Fruit fly (Drosophila melanogaster): ENCODE data around the gene CG10041.

Gene CG10041

dm6 chr3R:12344914-12345549 lies 6.9 kb downstream of the CG10041 start:
- TF ChIP-seq noc (tag; optimal IDR thresholded peaks at IDR 0.05), result no peak

dm6 chr3R:12341374-12341773 lies 10.5 kb downstream of the CG10041 start, which contains the start of gene Sgsf:
TSS of gene Sgsf (plus strand) at chr3R:12341674.
- TF ChIP-seq noc (tag; optimal IDR thresholded peaks at IDR 0.05), result no peak

DNA sequence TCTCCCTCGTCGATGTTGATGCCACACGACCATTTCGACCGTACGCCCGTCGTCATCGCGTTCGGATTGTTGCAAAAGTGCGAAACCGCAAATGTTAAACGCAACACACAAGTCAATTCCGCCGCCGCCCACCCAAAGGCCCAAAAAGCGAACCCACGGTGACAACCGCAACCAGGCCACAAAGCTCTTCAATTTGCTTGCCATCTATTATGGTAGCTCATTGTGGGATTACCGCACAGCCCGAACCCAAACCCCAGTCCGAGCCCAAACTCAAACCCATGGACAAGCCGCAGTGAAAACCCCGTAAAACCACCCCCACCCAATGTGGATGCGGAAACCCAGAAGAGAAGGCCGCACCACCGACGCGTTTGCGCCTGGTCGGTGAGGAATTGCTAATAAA lies 22.1 kb downstream of the CG10041 start:
- no peak for TF ChIP-seq noc (tag; optimal IDR thresholded peaks at IDR 0.05)

DNA sequence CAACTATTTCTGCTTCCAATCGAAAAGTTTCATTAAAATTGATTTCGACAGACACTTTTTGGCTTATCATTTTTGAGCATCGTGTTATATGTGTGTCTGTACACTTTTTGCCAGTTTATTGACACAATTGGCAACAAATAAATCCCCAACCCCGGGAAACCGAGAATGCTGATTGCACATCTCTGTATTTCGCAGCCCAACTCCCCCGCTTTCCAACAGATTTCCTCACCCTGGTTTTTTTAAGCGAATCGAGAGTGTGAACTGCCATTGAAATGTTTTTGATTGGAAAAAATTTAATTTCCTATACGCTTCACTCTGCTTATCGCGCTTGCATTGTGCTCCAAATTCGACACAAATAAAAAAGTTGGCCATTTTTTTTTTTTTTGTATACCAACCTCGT lies 25.0 kb downstream of the CG10041 start:
- TF ChIP-seq noc (tag; optimal IDR thresholded peaks at IDR 0.05), result no peak

dm6 chr3R:12323221-12323620 lies 28.7 kb downstream of the CG10041 start, which contains the start of gene CG10013:
TSS of gene CG10013 (plus strand) at chr3R:12323521.
- TF ChIP-seq noc (tag; optimal IDR thresholded peaks at IDR 0.05), result no peak

- no peak for TF ChIP-seq noc (tag; optimal IDR thresholded peaks at IDR 0.05)
These were observed 34.6 kb downstream of the CG10041 start for dm6 chr3R:12317325-12317724.

dm6 chr3R:12316420-12316819 lies 35.5 kb downstream of the CG10041 start:
- TF ChIP-seq noc (tag; optimal IDR thresholded peaks at IDR 0.05), result no peak

dm6 chr3R:12315455-12315854 lies 36.4 kb downstream of the CG10041 start:
- no peak for TF ChIP-seq noc (tag; optimal IDR thresholded peaks at IDR 0.05)

DNA sequence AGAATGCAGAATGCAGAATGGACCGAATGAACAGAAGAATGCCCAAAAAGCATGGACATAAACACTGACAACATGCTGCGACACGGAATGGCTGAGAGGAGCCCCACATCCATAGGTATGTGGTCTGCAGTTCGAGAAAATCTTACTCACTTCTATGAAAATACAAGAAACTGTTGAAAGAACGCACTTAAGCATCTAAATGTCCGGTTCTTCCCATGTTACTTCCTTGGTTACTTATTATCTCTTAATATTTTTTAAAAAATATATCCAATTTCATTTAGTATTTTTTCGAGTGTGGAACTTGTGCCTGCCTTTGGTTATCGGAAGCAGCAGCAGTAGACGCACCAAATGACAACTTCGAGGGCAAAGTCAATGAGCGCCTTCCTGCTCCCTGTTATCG lies 37.7 kb downstream of the CG10041 start:
- no peak for TF ChIP-seq noc (tag; optimal IDR thresholded peaks at IDR 0.05)

DNA sequence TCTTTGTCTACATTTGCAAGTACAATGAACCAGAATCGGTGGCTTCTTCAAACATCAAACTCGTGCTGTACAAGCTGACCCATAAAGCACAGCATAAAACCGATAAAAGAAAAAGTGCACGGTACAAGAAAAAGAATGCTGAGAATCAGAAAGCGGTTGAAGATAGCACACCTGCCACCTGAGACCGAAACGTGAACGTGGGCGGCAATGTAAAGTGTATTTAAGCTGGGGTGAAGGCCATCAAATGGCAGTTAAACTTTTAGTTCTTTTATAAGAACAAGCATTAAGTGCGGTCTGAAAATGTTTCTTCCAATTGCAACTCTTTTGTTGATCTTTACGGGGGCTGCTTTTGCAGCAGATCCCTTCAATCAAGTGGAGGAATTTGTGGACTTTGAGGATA lies 40.9 kb downstream of the CG10041 start, which contains the start of gene CG4066:
TSS of gene CG4066 (plus strand) at position 301 of the 400 bp plus-strand sequence.
- TF ChIP-seq noc (tag; optimal IDR thresholded peaks at IDR 0.05), result no peak

DNA sequence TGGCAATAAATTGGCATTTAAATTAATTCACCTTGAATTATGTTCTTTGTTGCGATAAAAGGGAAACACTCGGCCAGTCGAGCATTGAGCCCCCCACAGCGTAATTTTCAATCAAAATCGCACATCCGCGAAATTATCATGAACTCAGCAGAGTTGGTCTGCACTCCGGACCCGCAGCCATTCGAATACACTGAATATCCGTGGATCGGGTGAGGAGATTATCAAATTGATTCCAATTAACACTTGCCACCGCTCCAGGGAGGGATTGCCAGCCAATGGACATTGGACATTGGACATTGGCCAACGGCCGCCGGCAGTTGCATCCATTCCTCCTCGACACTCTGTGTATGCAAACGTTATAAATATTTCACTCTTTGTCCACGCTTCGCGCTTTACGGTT lies 44.3 kb downstream of the CG10041 start:
- no peak for TF ChIP-seq noc (tag; optimal IDR thresholded peaks at IDR 0.05)

dm6 chr3R:12302915-12303314 lies 49.0 kb downstream of the CG10041 start:
- no peak for TF ChIP-seq noc (tag; optimal IDR thresholded peaks at IDR 0.05)

DNA sequence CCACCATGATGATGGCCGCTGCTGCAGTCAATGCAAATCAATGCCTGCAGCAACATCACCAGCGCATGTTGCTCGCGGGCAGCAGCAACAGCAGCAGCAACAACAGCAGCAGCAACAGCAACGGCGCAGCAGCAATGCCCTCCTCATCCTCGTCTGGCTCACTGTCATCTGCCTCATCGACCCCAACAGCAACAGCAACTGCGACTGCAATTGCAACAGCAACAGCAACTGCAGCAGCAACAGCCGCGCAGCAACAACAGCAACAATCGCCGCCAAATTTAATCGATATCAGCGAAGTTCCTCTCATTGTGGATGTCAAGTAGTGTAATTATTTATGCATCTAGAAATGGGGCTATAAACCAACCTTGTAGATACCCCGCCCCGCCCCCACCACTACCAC lies 50.4 kb downstream of the CG10041 start:
- no peak for TF ChIP-seq noc (tag; optimal IDR thresholded peaks at IDR 0.05)
